Worm (Caenorhabditis elegans) whole organism, L3 larva: Measurements from ENCODE around the gene fbxb-115.

Source experiments
- R02D3.7 ChIP-seq: fragments of 150-350 bp; optimal IDR thresholded peaks from 2 replicates; lab custom pipeline; 2014; ENCODE audit warnings: missing biosample characterization, missing genetic modification characterization
- ZK546.5 ChIP-seq: sonication (generic microtip); optimal IDR thresholded peaks from 2 replicates; lab custom pipeline; 2017; ENCODE audit warnings: missing biosample characterization, missing genetic modification characterization
- aly-2 ChIP-seq: fragments of 150-350 bp; optimal IDR thresholded peaks from 2 replicates; lab custom pipeline; 2014; ENCODE audit warnings: missing biosample characterization, missing genetic modification characterization
- ama-1 ChIP-seq: fragments of 150-350 bp; optimal IDR thresholded peaks from 2 replicates; lab custom pipeline; 2018
- ceh-16 ChIP-seq: sonication (generic microtip); optimal IDR thresholded peaks from 2 replicates; lab custom pipeline; 2017; ENCODE audit warnings: missing biosample characterization, missing genetic modification characterization
- ceh-28 ChIP-seq: fragments of 150-350 bp; optimal IDR thresholded peaks from 2 replicates; lab custom pipeline; 2014; ENCODE audit warnings: missing biosample characterization, missing genetic modification reagents, missing genetic modification characterization
- ceh-9 ChIP-seq: sonication (generic microtip); optimal IDR thresholded peaks from 2 replicates; lab custom pipeline; 2018; ENCODE audit warnings: missing biosample characterization, missing genetic modification characterization
- daf-12 ChIP-seq: fragments of 150-350 bp; optimal IDR thresholded peaks from 2 replicates; lab custom pipeline; 2014; ENCODE audit warnings: missing biosample characterization, missing genetic modification reagents, missing genetic modification characterization
- egl-27 ChIP-seq: sonication (generic microtip); optimal IDR thresholded peaks from 4 replicates; lab custom pipeline; 2017; ENCODE audit warnings: missing biosample characterization, missing genetic modification reagents, missing genetic modification characterization
- egl-5 ChIP-seq: fragments of 150-350 bp; optimal IDR thresholded peaks from 2 replicates; lab custom pipeline; 2017; ENCODE audit warnings: missing biosample characterization, missing genetic modification reagents, missing genetic modification characterization, inconsistent platforms
- elt-1 ChIP-seq: fragments of 150-350 bp; optimal IDR thresholded peaks from 2 replicates; lab custom pipeline; 2014; ENCODE audit warnings: missing biosample characterization, missing genetic modification characterization
- elt-2 ChIP-seq: sonication (generic microtip); optimal IDR thresholded peaks from 2 replicates; lab custom pipeline; 2016; ENCODE audit warnings: missing genetic modification reagents, mild to moderate bottlenecking, missing genetic modification characterization, missing compliant biosample characterization
- elt-3 ChIP-seq, 3 experiments: fragments of 150-350 bp in 1 of 3; sonication (generic microtip) in 2 of 3; optimal IDR thresholded peaks; 2 replicates in 2 of 3; 4 replicates in 1 of 3; lab custom pipeline; 2014 to 2017; ENCODE audit warnings: missing biosample characterization in 3 of 3, missing genetic modification characterization in 3 of 3
- fkh-10 ChIP-seq: sonication (generic microtip); optimal IDR thresholded peaks from 2 replicates; lab custom pipeline; 2017; ENCODE audit warnings: missing biosample characterization, missing genetic modification reagents, missing genetic modification characterization
- fkh-2 ChIP-seq: fragments of 150-350 bp; optimal IDR thresholded peaks from 2 replicates; lab custom pipeline; 2014; ENCODE audit warnings: missing biosample characterization, missing genetic modification reagents, missing genetic modification characterization
- fos-1 ChIP-seq: fragments of 150-350 bp; optimal IDR thresholded peaks from 2 replicates; lab custom pipeline; 2014; ENCODE audit warnings: missing biosample characterization, missing genetic modification characterization
- hmg-11 ChIP-seq: sonication (generic microtip); optimal IDR thresholded peaks from 2 replicates; lab custom pipeline; 2016; ENCODE audit warnings: missing genetic modification characterization, missing compliant biosample characterization
- jun-1 ChIP-seq: fragments of 150-350 bp; optimal IDR thresholded peaks from 2 replicates; lab custom pipeline; 2014; ENCODE audit warnings: missing biosample characterization, missing genetic modification reagents, missing genetic modification characterization
- lin-15B ChIP-seq: fragments of 150-350 bp; optimal IDR thresholded peaks from 2 replicates; lab custom pipeline; 2014; ENCODE audit warnings: missing biosample characterization, missing genetic modification characterization
- lin-39 ChIP-seq: fragments of 150-350 bp; optimal IDR thresholded peaks from 2 replicates; lab custom pipeline; 2018; ENCODE audit warnings: missing biosample characterization, missing genetic modification reagents, missing genetic modification characterization
- nfya-1 ChIP-seq: sonication (generic microtip); optimal IDR thresholded peaks from 2 replicates; lab custom pipeline; 2017; ENCODE audit warnings: missing genetic modification characterization, mild to moderate bottlenecking, missing compliant biosample characterization, antibody characterized with exemption, moderate library complexity; ENCODE audit not compliant: insufficient read depth
- nhr-11 ChIP-seq: fragments of 150-350 bp; optimal IDR thresholded peaks from 2 replicates; lab custom pipeline; 2014; ENCODE audit warnings: missing biosample characterization, missing genetic modification characterization
- nhr-12 ChIP-seq: fragments of 150-350 bp; optimal IDR thresholded peaks from 2 replicates; lab custom pipeline; 2014; ENCODE audit warnings: missing biosample characterization, missing genetic modification characterization
- nhr-23 ChIP-seq: fragments of 150-350 bp; optimal IDR thresholded peaks from 2 replicates; lab custom pipeline; 2014; ENCODE audit warnings: missing biosample characterization, missing genetic modification reagents, missing genetic modification characterization
- nhr-25 ChIP-seq: sonication (generic microtip); optimal IDR thresholded peaks from 2 replicates; lab custom pipeline; 2017; ENCODE audit warnings: missing biosample characterization, missing genetic modification characterization
- nhr-28 ChIP-seq: fragments of 150-350 bp; optimal IDR thresholded peaks from 2 replicates; lab custom pipeline; 2014; ENCODE audit warnings: missing biosample characterization, missing genetic modification characterization
- nhr-43 ChIP-seq: sonication (generic microtip); optimal IDR thresholded peaks from 2 replicates; lab custom pipeline; 2016; ENCODE audit warnings: mild to moderate bottlenecking, missing genetic modification characterization, missing compliant biosample characterization; ENCODE audit not compliant: poor library complexity, severe bottlenecking
- nhr-67 ChIP-seq: fragments of 150-350 bp; optimal IDR thresholded peaks from 2 replicates; lab custom pipeline; 2014; ENCODE audit warnings: missing biosample characterization, missing genetic modification characterization
- nhr-76 ChIP-seq: fragments of 150-350 bp; sonication (generic microtip); optimal IDR thresholded peaks from 5 replicates; lab custom pipeline; 2014; ENCODE audit warnings: missing biosample characterization, missing genetic modification characterization
- nhr-77 ChIP-seq: fragments of 150-350 bp; optimal IDR thresholded peaks from 2 replicates; lab custom pipeline; 2014; ENCODE audit warnings: missing biosample characterization, missing genetic modification characterization
- pha-4 ChIP-seq: fragments of 150-350 bp; optimal IDR thresholded peaks from 2 replicates; lab custom pipeline; 2014; ENCODE audit warnings: missing biosample characterization, missing genetic modification reagents, missing genetic modification characterization
- pqm-1 ChIP-seq: fragments of 150-350 bp; optimal IDR thresholded peaks from 2 replicates; lab custom pipeline; 2017; ENCODE audit warnings: missing biosample characterization, missing genetic modification characterization, inconsistent platforms
- sea-2 ChIP-seq: fragments of 150-350 bp; sonication (generic microtip); optimal IDR thresholded peaks from 4 replicates; lab custom pipeline; 2014; ENCODE audit warnings: missing biosample characterization, missing genetic modification reagents, missing genetic modification characterization
- snpc-4 ChIP-seq: fragments of 150-350 bp; optimal IDR thresholded peaks from 2 replicates; lab custom pipeline; 2014; ENCODE audit warnings: missing biosample characterization, missing genetic modification characterization
- unc-62 ChIP-seq: fragments of 150-350 bp; sonication (generic microtip); optimal IDR thresholded peaks from 4 replicates; lab custom pipeline; 2014; ENCODE audit warnings: missing biosample characterization, missing genetic modification reagents, missing genetic modification characterization
- ztf-4 ChIP-seq: fragments of 150-350 bp; optimal IDR thresholded peaks from 2 replicates; lab custom pipeline; 2014; ENCODE audit warnings: missing biosample characterization, missing genetic modification characterization

fbxb-115 gene

ce11 chrV:19217104-19217503 lies 22.9 kb downstream of the fbxb-115 start, which contains the start of gene srr-2:
srr-2 (minus strand) TSS chrV:19217176.
- peak; percentile 59 for TF ChIP-seq elt-2 (tag; lab: Kevin White, UChicago)
- no peak for TF ChIP-seq nhr-11
- no peak for TF ChIP-seq sea-2 (GFP tag; lab: Kevin White, UChicago)
- no peak for TF ChIP-seq ceh-9 (tag; lab: Kevin White, UChicago)
- TF ChIP-seq ceh-16 (tag; lab: Kevin White, UChicago), result no peak
- TF ChIP-seq pqm-1, result peak; percentile 56
- peak; percentile 47 for TF ChIP-seq pha-4 (tag; lab: Kevin White, UChicago)
- no peak for TF ChIP-seq snpc-4
- TF ChIP-seq elt-3 (tag; optimal IDR thresholded peaks at IDR 0.05; lab: Kevin White, UChicago), result no peak
- TF ChIP-seq egl-5 (tag; lab: Kevin White, UChicago), result no peak

DNA sequence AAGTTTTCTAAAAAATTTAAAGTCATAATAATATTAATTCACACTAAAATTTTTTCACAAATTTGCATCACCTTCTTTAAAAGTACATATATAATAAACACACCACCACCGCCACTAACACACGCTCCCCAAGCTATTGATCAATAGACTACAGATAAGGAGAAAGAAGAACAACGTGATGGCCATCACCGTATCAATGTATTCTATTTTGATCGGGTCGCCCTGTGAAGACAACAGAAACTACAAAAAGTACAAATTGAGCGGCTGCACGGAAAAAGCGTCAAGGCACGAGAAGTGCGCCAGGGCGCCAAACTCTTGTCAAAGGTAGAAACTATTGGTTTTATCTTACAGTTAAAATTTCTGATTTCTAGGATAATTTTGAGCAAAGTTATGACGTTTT lies 27.7 kb downstream of the fbxb-115 start:
- TF ChIP-seq nfya-1 (tag; lab: Kevin White, UChicago), result no peak
- TF ChIP-seq lin-15B (tag; lab: Kevin White, UChicago), result no peak
- no peak for TF ChIP-seq ceh-28
- TF ChIP-seq lin-39, result no peak
- peak; percentile 90 for TF ChIP-seq elt-2 (tag; lab: Kevin White, UChicago)
- peak; percentile 18 for TF ChIP-seq jun-1 (tag; lab: Kevin White, UChicago)
- no peak for TF ChIP-seq fkh-10 (GFP tag; lab: Kevin White, UChicago)
- TF ChIP-seq nhr-23 (tag; lab: Kevin White, UChicago), result peak; percentile 0
- TF ChIP-seq unc-62 (GFP tag; lab: Kevin White, UChicago), result no peak
- TF ChIP-seq ZK546.5 (tag; lab: Kevin White, UChicago), result no peak
- no peak for TF ChIP-seq fkh-2 (tag; lab: Kevin White, UChicago)
- no peak for TF ChIP-seq ztf-4 (tag; lab: Kevin White, UChicago)
- no peak for TF ChIP-seq hmg-11 (tag; lab: Kevin White, UChicago)
- TF ChIP-seq pqm-1, result peak; percentile 86
- TF ChIP-seq fos-1, result no peak
- no peak for TF ChIP-seq nhr-77
- no peak for TF ChIP-seq ceh-16 (tag; lab: Kevin White, UChicago)
- no peak for TF ChIP-seq R02D3.7 (tag; lab: Kevin White, UChicago)
- TF ChIP-seq egl-5 (tag; lab: Kevin White, UChicago), result no peak
- TF ChIP-seq daf-12 (tag; lab: Kevin White, UChicago), result no peak
- TF ChIP-seq egl-27 (tag; lab: Kevin White, UChicago), result no peak
- TF ChIP-seq pha-4 (tag; lab: Kevin White, UChicago), result peak; percentile 54
- TF ChIP-seq nhr-76 (tag; lab: Kevin White, UChicago), result peak; percentile 97
- TF ChIP-seq nhr-12 (tag; lab: Kevin White, UChicago), result no peak
- TF ChIP-seq ama-1 (lab: Kevin White, UChicago), result no peak

- no peak for TF ChIP-seq nhr-43 (tag; lab: Kevin White, UChicago)
- TF ChIP-seq nhr-12 (tag; lab: Kevin White, UChicago), result no peak
These were observed 28.2 kb downstream of the fbxb-115 start, which contains the start of gene nhr-79 for ce11 chrV:19211795-19212194. nhr-79 (minus strand) TSS chrV:19211895.

ce11 chrV:19206911-19207310 lies 33.1 kb downstream of the fbxb-115 start:
- TF ChIP-seq ztf-4 (tag; lab: Kevin White, UChicago) (no peak), ZK546.5 (tag; lab: Kevin White, UChicago) (no peak), pqm-1 (peak; percentile 71), pha-4 (tag; lab: Kevin White, UChicago) (peak; percentile 1), elt-2 (tag; lab: Kevin White, UChicago) (peak; percentile 92), nhr-28 (tag; lab: Kevin White, UChicago) (no peak), nhr-25 (tag; lab: Kevin White, UChicago) (no peak)
- TF ChIP-seq, all 47 proteins: peak for 3

- no peak for TF ChIP-seq ztf-4 (tag; lab: Kevin White, UChicago)
- TF ChIP-seq ceh-28, result no peak
- peak; percentile 11 for TF ChIP-seq nfya-1 (tag; lab: Kevin White, UChicago)
- no peak for TF ChIP-seq elt-3 (tag; optimal IDR thresholded peaks at IDR 0.05; lab: Kevin White, UChicago)
- TF ChIP-seq lin-39, result no peak
- TF ChIP-seq aly-2 (tag; lab: Kevin White, UChicago), result no peak
- TF ChIP-seq nhr-67 (tag; lab: Kevin White, UChicago), result no peak
- no peak for TF ChIP-seq ZK546.5 (tag; lab: Kevin White, UChicago)
- TF ChIP-seq snpc-4, result no peak
- TF ChIP-seq jun-1 (tag; lab: Kevin White, UChicago), result peak; percentile 50
- no peak for TF ChIP-seq ama-1 (lab: Kevin White, UChicago)
- TF ChIP-seq elt-2 (tag; lab: Kevin White, UChicago), result peak; percentile 96
- no peak for TF ChIP-seq fos-1
- TF ChIP-seq nhr-25 (tag; lab: Kevin White, UChicago), result no peak
- TF ChIP-seq nhr-76 (tag; lab: Kevin White, UChicago), result no peak
- no peak for TF ChIP-seq ceh-9 (tag; lab: Kevin White, UChicago)
- TF ChIP-seq egl-5 (tag; lab: Kevin White, UChicago), result no peak
- TF ChIP-seq elt-1, result no peak
- TF ChIP-seq pqm-1, result peak; percentile 93
These were observed 34.6 kb downstream of the fbxb-115 start for ce11 chrV:19205450-19205849.
